Worm (Caenorhabditis elegans) whole organism, L3 larva: Measurements from ENCODE around the gene C08B6.11.

Experiments
- ceh-9 ChIP-seq: sonication (generic microtip); optimal IDR thresholded peaks from 2 replicates; lab custom pipeline; 2018; ENCODE audit warnings: missing biosample characterization, missing genetic modification characterization
- fos-1 ChIP-seq: fragments of 150-350 bp; optimal IDR thresholded peaks from 2 replicates; lab custom pipeline; 2014; ENCODE audit warnings: missing biosample characterization, missing genetic modification characterization
- jun-1 ChIP-seq: fragments of 150-350 bp; optimal IDR thresholded peaks from 2 replicates; lab custom pipeline; 2014; ENCODE audit warnings: missing biosample characterization, missing genetic modification reagents, missing genetic modification characterization
- nhr-237 ChIP-seq: fragments of 150-350 bp; optimal IDR thresholded peaks from 2 replicates; lab custom pipeline; 2014; ENCODE audit warnings: missing biosample characterization, missing genetic modification characterization
- nhr-28 ChIP-seq: fragments of 150-350 bp; optimal IDR thresholded peaks from 2 replicates; lab custom pipeline; 2014; ENCODE audit warnings: missing biosample characterization, missing genetic modification characterization
- nhr-76 ChIP-seq: fragments of 150-350 bp; sonication (generic microtip); optimal IDR thresholded peaks from 5 replicates; lab custom pipeline; 2014; ENCODE audit warnings: missing biosample characterization, missing genetic modification characterization
- ztf-11 ChIP-seq: fragments of 150-350 bp; optimal IDR thresholded peaks from 2 replicates; lab custom pipeline; 2014; ENCODE audit warnings: missing biosample characterization, missing genetic modification characterization

DNA sequence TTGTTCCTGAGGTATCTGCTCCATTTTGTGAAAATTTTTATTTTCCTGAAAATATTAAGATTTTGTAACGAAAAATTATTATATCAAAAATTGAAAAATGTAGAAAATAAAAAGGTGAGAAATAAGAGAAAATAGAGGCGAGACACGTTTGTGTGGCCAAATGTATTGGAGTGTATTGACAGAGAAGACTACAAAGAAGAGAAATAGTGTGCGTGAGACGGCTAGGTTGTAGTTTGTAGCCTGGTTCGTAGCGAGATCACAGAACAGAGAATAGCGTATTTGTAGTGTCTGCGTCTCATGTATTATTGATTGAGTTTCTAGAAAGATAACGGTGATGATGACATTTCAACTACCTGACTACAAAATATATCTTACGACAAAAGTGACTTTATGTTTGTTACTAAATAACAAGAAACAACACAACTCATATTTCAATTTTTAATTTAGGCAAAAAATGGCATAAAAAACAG is 23.4 kb upstream of the C08B6.11 start, which contains the start of gene nhr-12:
- TF ChIP-seq nhr-237 (tag; lab: Kevin White, UChicago), result no peak
- no peak for TF ChIP-seq fos-1
- TF ChIP-seq ztf-11 (tag; lab: Kevin White, UChicago), result no peak
- no peak for TF ChIP-seq nhr-28 (tag; lab: Kevin White, UChicago)
- no peak for TF ChIP-seq jun-1 (tag; lab: Kevin White, UChicago)
- TF ChIP-seq nhr-76 (tag; lab: Kevin White, UChicago), result no peak
- no peak for TF ChIP-seq ceh-9 (tag; lab: Kevin White, UChicago)
